Fruit fly (Drosophila melanogaster) Kc167 (cell line): ENCODE results near the gene Nup98-96.

Source experiments
- Myc ChIP-seq: fragments of >200 bp; optimal IDR thresholded peaks from 2 replicates; lab custom pipeline; 2017; ENCODE audit warnings: missing external identifiers
- insv ChIP-seq: fragments of >200 bp; optimal IDR thresholded peaks from 3 replicates; lab custom pipeline; 2018; ENCODE audit warnings: missing external identifiers
- psq ChIP-seq: fragments of >200 bp; optimal IDR thresholded peaks from 2 replicates; lab custom pipeline; 2017; ENCODE audit warnings: missing external identifiers

dm6 chr3R:23737676-23738574 is 43.5 kb downstream of the Nup98-96 start:
- TF ChIP-seq insv (lab: Kevin White, UChicago) (no peak), Myc (lab: Kevin White, UChicago) (no peak), psq (lab: Kevin White, UChicago) (no peak)
